Fruit fly (Drosophila melanogaster): ENCODE measurements around the gene hng3.

hng3 gene

dm6 chr3L:764329-764728 is 9.0 kb upstream of the hng3 start (continued):
- peak; percentile 34; the same call in 1 of the 3 replicates for TF ChIP-seq gce (GFP tag; IDR thresholded peaks at IDR 0.05)
- 0 out of 2 replicates have a peak, but pooled peaks have one; percentile 40 for TF ChIP-seq slbo (GFP tag; IDR thresholded peaks at IDR 0.05)
- TF ChIP-seq CG4820 (GFP tag; optimal IDR thresholded peaks at IDR 0.05) = peak; percentile 1
- no peak for TF ChIP-seq Doc2 (GFP tag; IDR thresholded peaks at IDR 0.05)
- peak; percentile 23 for TF ChIP-seq nau (GFP tag; optimal IDR thresholded peaks at IDR 0.05)

dm6 chr3L:762331-762907 is 7.1 kb upstream of the hng3 start:
- TF ChIP-seq CG2202 (tag; optimal IDR thresholded peaks at IDR 0.05) = peak; percentile 80
- TF ChIP-seq CG32767 (GFP tag; IDR thresholded peaks at IDR 0.05) = peak; percentile 87
- peak; percentile 72 for TF ChIP-seq CG18764 (GFP tag; optimal IDR thresholded peaks at IDR 0.05)
- peak; percentile 55 for TF ChIP-seq CG33557 (GFP tag; optimal IDR thresholded peaks at IDR 0.05)
- peak; percentile 66 for TF ChIP-seq crc (GFP tag; optimal IDR thresholded peaks at IDR 0.05)
- TF ChIP-seq CG14710 (tag; optimal IDR thresholded peaks at IDR 0.05) = peak; percentile 74
- peak; percentile 89 for TF ChIP-seq chn (GFP tag; optimal IDR thresholded peaks at IDR 0.05)
- TF ChIP-seq cas (GFP tag; IDR thresholded peaks at IDR 0.05) = no peak
- TF ChIP-seq trem (tag; optimal IDR thresholded peaks at IDR 0.05) = peak; percentile 73
- peak; percentile 38 for TF ChIP-seq Hmr (GFP tag; optimal IDR thresholded peaks at IDR 0.05)
- TF ChIP-seq en (GFP tag; optimal IDR thresholded peaks at IDR 0.05) = peak; percentile 87
- peak; percentile 54; the same call in 1 of the 2 replicates for TF ChIP-seq gsb (GFP tag; IDR thresholded peaks at IDR 0.05)
- peak; percentile 58 for TF ChIP-seq da (GFP tag; optimal IDR thresholded peaks at IDR 0.05)
- peak; percentile 83 for TF ChIP-seq CG14441 (GFP tag; IDR thresholded peaks at IDR 0.05)
- TF ChIP-seq CG8290 (GFP tag; optimal IDR thresholded peaks at IDR 0.05) = peak; percentile 53
- TF ChIP-seq CG8290 (tag; optimal IDR thresholded peaks at IDR 0.05) = peak; percentile 8 to 79
- no peak for TF ChIP-seq fru (optimal IDR thresholded peaks at IDR 0.05)
- TF ChIP-seq CG1602 (GFP tag; optimal IDR thresholded peaks at IDR 0.05) = peak; percentile 81
- TF ChIP-seq CG9797 (GFP tag; optimal IDR thresholded peaks at IDR 0.05) = peak; percentile 12
- peak; percentile 76 for TF ChIP-seq Ada2b (GFP tag; IDR thresholded peaks at IDR 0.05)
- TF ChIP-seq CG4820 (GFP tag; optimal IDR thresholded peaks at IDR 0.05) = peak; percentile 81
- peak; percentile 78 for TF ChIP-seq bab2 (GFP tag; optimal IDR thresholded peaks at IDR 0.05)
- TF ChIP-seq CG11093 (GFP tag; IDR thresholded peaks at IDR 0.05) = peak; percentile 83
- TF ChIP-seq dan (GFP tag; IDR thresholded peaks at IDR 0.05) = peak; percentile 71; the same call in 1 of the 2 replicates
- TF ChIP-seq ERR (GFP tag; optimal IDR thresholded peaks at IDR 0.05) = peak; percentile 66
- TF ChIP-seq pnt (GFP tag; optimal IDR thresholded peaks at IDR 0.05) = peak; percentile 70
- peak; percentile 86 for TF ChIP-seq dmrt99B (tag; optimal IDR thresholded peaks at IDR 0.05)
- TF ChIP-seq pho (GFP tag; optimal IDR thresholded peaks at IDR 0.05) = peak; percentile 32
- TF ChIP-seq CG10565 (GFP tag; optimal IDR thresholded peaks at IDR 0.05) = no peak
- TF ChIP-seq fu2 (GFP tag; optimal IDR thresholded peaks at IDR 0.05) = peak; percentile 22
- no peak for TF ChIP-seq CG2129 (GFP tag; IDR thresholded peaks at IDR 0.05; ENCODE audit: partially characterized antibody)
- TF ChIP-seq nau (GFP tag; optimal IDR thresholded peaks at IDR 0.05) = peak; percentile 68
- no peak for TF ChIP-seq CG34376 (GFP tag; optimal IDR thresholded peaks at IDR 0.05)
- peak; percentile 52; the same call in 1 of the 3 replicates for TF ChIP-seq CG2889 (GFP tag; IDR thresholded peaks at IDR 0.05)
- peak; percentile 88 for TF ChIP-seq H15 (GFP tag; IDR thresholded peaks at IDR 0.05)
- TF ChIP-seq CG4360 (GFP tag; IDR thresholded peaks at IDR 0.05) = peak; percentile 58
- TF ChIP-seq CG17802 (tag; optimal IDR thresholded peaks at IDR 0.05) = peak; percentile 58
- TF ChIP-seq Fer3 (tag; optimal IDR thresholded peaks at IDR 0.05) = peak; percentile 54
- TF ChIP-seq Dp (GFP tag; optimal IDR thresholded peaks at IDR 0.05) = no peak
- TF ChIP-seq GATAe (GFP tag; conservative IDR thresholded peaks at IDR 0.05) = no peak
- no peak for TF ChIP-seq CG1832 (GFP tag; optimal IDR thresholded peaks at IDR 0.05)
- TF ChIP-seq Hsf (GFP tag; optimal IDR thresholded peaks at IDR 0.05) = peak; percentile 82
- no peak for TF ChIP-seq CG8478 (optimal IDR thresholded peaks at IDR 0.05)
- no peak for TF ChIP-seq Dip2 (GFP tag; IDR thresholded peaks at IDR 0.05)
- peak; percentile 89 for TF ChIP-seq CG5953 (GFP tag; IDR thresholded peaks at IDR 0.05)
- TF ChIP-seq klu (GFP tag; IDR thresholded peaks at IDR 0.05) = peak; percentile 60; the same call in 1 of the 2 replicates
- peak; percentile 92 for TF ChIP-seq ara (GFP tag; IDR thresholded peaks at IDR 0.05)

Data from whole organism, embryonic.